Fruit fly (Drosophila melanogaster) whole organism, embryonic: Measurements from ENCODE around the gene CG4982.

Experiments
- B-H1 ChIP-seq: fragments of 200-800 bp; sonication (Bioruptor generic); IDR thresholded peaks from 3 replicates; pipeline ENCODE4 v1.3.6; 2022; ENCODE audit warnings: missing biosample characterization, missing genetic modification characterization
- Bgb ChIP-seq: fragments of 200-800 bp; sonication (Bioruptor generic); IDR thresholded peaks from 2 replicates; pipeline ENCODE4 v1.3.6; 2022; ENCODE audit warnings: missing biosample characterization, missing genetic modification characterization; ENCODE audit not compliant: partially characterized antibody
- Blimp-1 ChIP-seq: fragments of 200-800 bp; sonication (Bioruptor generic); optimal IDR thresholded peaks from 3 replicates; lab custom pipeline; 2018; ENCODE audit warnings: missing biosample characterization, missing genetic modification characterization, mild to moderate bottlenecking, moderate library complexity, missing genetic modification reagents
- CG11723 ChIP-seq: fragments of 200-800 bp; sonication (Bioruptor generic); optimal IDR thresholded peaks from 2 replicates; lab custom pipeline; 2017; ENCODE audit warnings: missing biosample characterization, mild to moderate bottlenecking, missing genetic modification characterization
- CG15073 ChIP-seq: fragments of 200-800 bp; sonication (Bioruptor generic); optimal IDR thresholded peaks from 2 replicates; lab custom pipeline; 2016; ENCODE audit warnings: missing biosample characterization, missing genetic modification characterization
- CG17361 ChIP-seq: fragments of 200-800 bp; sonication (Bioruptor generic); IDR thresholded peaks from 3 replicates; pipeline ENCODE4 v1.3.6; 2022; ENCODE audit warnings: missing biosample characterization, missing genetic modification characterization
- CG3726 ChIP-seq: fragments of 200-800 bp; sonication (Bioruptor generic); IDR thresholded peaks from 3 replicates; pipeline ENCODE4, ENCODE4 v1.3.6; 2022; ENCODE audit warnings: missing biosample characterization, missing genetic modification characterization
- CG4404 ChIP-seq: fragments of 200-800 bp; sonication (Bioruptor generic); IDR thresholded peaks from 2 replicates; pipeline ENCODE4 v1.3.6; 2022; ENCODE audit warnings: missing biosample characterization, missing genetic modification characterization
- CG7745 ChIP-seq: fragments of 200-800 bp; sonication (Bioruptor generic); optimal IDR thresholded peaks from 2 replicates; lab custom pipeline; 2018; ENCODE audit warnings: missing biosample characterization, mild to moderate bottlenecking, missing genetic modification characterization, moderate library complexity
- CG7839 ChIP-seq: fragments of 200-800 bp; sonication (Bioruptor generic); optimal IDR thresholded peaks from 3 replicates; lab custom pipeline; 2018; ENCODE audit warnings: missing biosample characterization, mild to moderate bottlenecking, missing genetic modification characterization, moderate library complexity
- Chrac-16 ChIP-seq: fragments of 200-800 bp; sonication (Bioruptor generic); optimal IDR thresholded peaks from 3 replicates; lab custom pipeline; 2016; ENCODE audit warnings: missing biosample characterization, missing genetic modification characterization
- Dbx ChIP-seq: fragments of 200-800 bp; sonication (Bioruptor generic); IDR thresholded peaks from 3 replicates; pipeline ENCODE4 v1.3.6; 2022; ENCODE audit warnings: missing biosample characterization, missing genetic modification characterization
- Deaf1 ChIP-seq: fragments of 200-800 bp; optimal IDR thresholded peaks from 3 replicates; lab custom pipeline; 2019; ENCODE audit warnings: missing biosample characterization, mild to moderate bottlenecking, missing genetic modification characterization, moderate library complexity
- Eip74EF ChIP-seq, 2 experiments: fragments of 200-800 bp in 1 of 2; fragments of >200 bp in 1 of 2; sonication (Bioruptor generic) in 1 of 2; optimal IDR thresholded peaks; 2 replicates each; lab custom pipeline; 2017 to 2019; ENCODE audit warnings: missing biosample characterization in 2 of 2, missing genetic modification characterization in 2 of 2, mild to moderate bottlenecking in 1 of 2, moderate library complexity in 1 of 2
- Ets65A ChIP-seq: fragments of 200-800 bp; sonication (Bioruptor generic); peaks from one replicate; lab custom pipeline; 2016; ENCODE audit warnings: missing biosample characterization, missing genetic modification characterization
- Fer2 ChIP-seq: fragments of 200-800 bp; sonication (Bioruptor generic); optimal IDR thresholded peaks from 2 replicates; lab custom pipeline; 2018; ENCODE audit warnings: missing biosample characterization, mild to moderate bottlenecking, missing genetic modification characterization, moderate library complexity
- HLH4C ChIP-seq: fragments of 200-800 bp; sonication (Bioruptor generic); IDR thresholded peaks from 3 replicates; pipeline ENCODE4 v1.3.6; 2022; ENCODE audit warnings: missing biosample characterization, missing genetic modification characterization; ENCODE audit not compliant: partially characterized antibody
- Lhr ChIP-seq: fragments of 200-800 bp; sonication (Bioruptor generic); optimal IDR thresholded peaks from 3 replicates; lab custom pipeline; 2017; ENCODE audit warnings: mild to moderate bottlenecking, missing biosample characterization, missing genetic modification reagents, missing genetic modification characterization
- MBD-R2 ChIP-seq: fragments of 200-800 bp; sonication (Bioruptor generic); IDR thresholded peaks from 2 replicates; pipeline ENCODE4 v1.3.6; 2022; ENCODE audit warnings: missing biosample characterization, missing genetic modification characterization
- Taf1 ChIP-seq: fragments of 200-800 bp; sonication (Bioruptor generic); IDR thresholded peaks from 2 replicates; pipeline ENCODE4 v1.3.6; 2022; ENCODE audit warnings: missing biosample characterization, missing genetic modification characterization
- bowl ChIP-seq: fragments of 200-800 bp; sonication (Bioruptor generic); IDR thresholded peaks from 2 replicates; pipeline ENCODE4 v1.3.6; 2022; ENCODE audit warnings: missing biosample characterization, missing genetic modification characterization
- bsh ChIP-seq, 2 experiments: fragments of 200-800 bp; sonication (Bioruptor generic); optimal IDR thresholded peaks; 2 replicates each; lab custom pipeline; 2017 to 2018; ENCODE audit warnings: mild to moderate bottlenecking in 2 of 2, missing biosample characterization in 2 of 2, missing genetic modification characterization in 2 of 2, moderate library complexity in 1 of 2
- dimm ChIP-seq: fragments of 200-800 bp; sonication (Bioruptor generic); IDR thresholded peaks from 2 replicates; pipeline ENCODE4 v1.3.6; 2022; ENCODE audit warnings: missing biosample characterization, missing genetic modification characterization
- dmrt99B ChIP-seq: fragments of 200-800 bp; sonication (Bioruptor generic); optimal IDR thresholded peaks from 2 replicates; lab custom pipeline; 2018; ENCODE audit warnings: missing biosample characterization, mild to moderate bottlenecking, missing genetic modification characterization, moderate library complexity
- ewg ChIP-seq: fragments of 200-800 bp; sonication (Bioruptor generic); optimal IDR thresholded peaks from 3 replicates; lab custom pipeline; 2017; ENCODE audit warnings: mild to moderate bottlenecking, missing biosample characterization, missing genetic modification reagents, missing genetic modification characterization
- eyg ChIP-seq: fragments of 200-800 bp; sonication (Bioruptor generic); optimal IDR thresholded peaks from 3 replicates; lab custom pipeline; 2016; ENCODE audit warnings: missing biosample characterization, missing genetic modification characterization
- fru ChIP-seq: fragments of >200 bp; optimal IDR thresholded peaks from 2 replicates; lab custom pipeline; 2017
- lilli ChIP-seq: fragments of 200-800 bp; sonication (Bioruptor generic); optimal IDR thresholded peaks from 3 replicates; lab custom pipeline; 2016; ENCODE audit warnings: missing biosample characterization, missing genetic modification characterization
- nom ChIP-seq: fragments of 200-800 bp; sonication (Bioruptor generic); optimal IDR thresholded peaks from 2 replicates; lab custom pipeline; 2017; ENCODE audit warnings: missing biosample characterization, missing genetic modification characterization, mild to moderate bottlenecking, moderate library complexity, missing genetic modification reagents
- oc ChIP-seq: fragments of 200-800 bp; sonication (Bioruptor generic); optimal IDR thresholded peaks from 2 replicates; lab custom pipeline; 2018; ENCODE audit warnings: missing biosample characterization, mild to moderate bottlenecking, missing genetic modification characterization, moderate library complexity
- odd ChIP-seq: fragments of 200-800 bp; sonication (Bioruptor generic); optimal IDR thresholded peaks from 2 replicates; lab custom pipeline; 2017; ENCODE audit warnings: missing biosample characterization, mild to moderate bottlenecking, missing genetic modification characterization
- pzg ChIP-seq: fragments of 200-800 bp; sonication (Bioruptor generic); optimal IDR thresholded peaks from 3 replicates; lab custom pipeline; 2018; ENCODE audit warnings: missing biosample characterization, mild to moderate bottlenecking, missing genetic modification characterization, moderate library complexity
- scrt ChIP-seq: fragments of 200-800 bp; sonication (Bioruptor generic); optimal IDR thresholded peaks from 2 replicates; lab custom pipeline; 2018; ENCODE audit warnings: missing biosample characterization, mild to moderate bottlenecking, missing genetic modification characterization, moderate library complexity
- slbo ChIP-seq: fragments of 200-800 bp; sonication (Bioruptor generic); IDR thresholded peaks from 2 replicates; pipeline ENCODE4 v1.3.6; 2022; ENCODE audit warnings: missing biosample characterization, missing genetic modification characterization
- toy ChIP-seq: fragments of 200-800 bp; sonication (Bioruptor generic); IDR thresholded peaks from 2 replicates; pipeline ENCODE4 v1.3.6; 2022; ENCODE audit warnings: missing biosample characterization, missing genetic modification characterization
- wdn ChIP-seq: fragments of 200-800 bp; sonication (Bioruptor generic); IDR thresholded peaks from 2 replicates; pipeline ENCODE4 v1.3.6; 2022; ENCODE audit warnings: missing biosample characterization, missing genetic modification characterization

Gene CG4982

dm6 chr3L:16257118-16257627, 44.1 kb upstream of the CG4982 start, which contains the start of gene CG13054:
CG13054 (minus strand) TSS chr3L:16257191.
- TF ChIP-seq Taf1 (GFP tag; lab: Robert Waterston, UW) (no peak), HLH4C (GFP tag; lab: Robert Waterston, UW) (0 out of 3 replicates have a peak, but pooled peaks have one; percentile 10), wdn (GFP tag; lab: Robert Waterston, UW) (no peak), Eip74EF (GFP tag; optimal IDR thresholded peaks at IDR 0.05; lab: Kevin White, UChicago) (no peak), CG11723 (no peak), oc (tag; lab: Kevin White, UChicago) (no peak), dimm (GFP tag; lab: Robert Waterston, UW) (no peak), Bgb (GFP tag; lab: Robert Waterston, UW) (0 out of 2 replicates have a peak, but pooled peaks have one; percentile 19), B-H1 (GFP tag; lab: Robert Waterston, UW) (no peak), lilli (GFP tag; lab: Kevin White, UChicago) (no peak), CG7745 (tag; lab: Kevin White, UChicago) (no peak), Ets65A (peak; percentile 30), CG4404 (no peak), scrt (peak; percentile 92), Deaf1 (tag; lab: Kevin White, UChicago) (peak; percentile 97), Dbx (GFP tag; lab: Robert Waterston, UW) (0 out of 3 replicates have a peak, but pooled peaks have one; percentile 25)

DNA sequence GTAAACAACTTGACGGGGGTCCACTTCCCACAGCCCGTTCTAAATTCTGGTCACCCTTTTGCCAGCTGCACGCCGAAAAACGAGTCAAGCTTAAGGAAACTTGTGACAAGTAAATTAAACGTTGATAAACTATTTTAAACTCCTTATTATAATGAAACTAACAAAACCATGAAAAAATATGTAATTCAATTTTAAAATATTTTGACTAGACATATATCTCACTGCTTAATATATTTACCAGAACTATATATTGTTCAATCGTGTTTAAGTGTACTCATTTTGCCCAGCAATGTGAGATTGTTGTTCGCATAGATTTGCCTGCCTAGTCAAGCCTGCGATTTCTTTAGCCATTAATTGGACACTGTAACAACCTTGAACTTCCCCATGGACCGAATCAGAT, 41.7 kb upstream of the CG4982 start, which contains the start of gene CG13053:
Gene CG13053, minus strand, starts transcription at position 171 of the 400 bp plus-strand sequence.
- no peak for TF ChIP-seq eyg (GFP tag; lab: Kevin White, UChicago)
- TF ChIP-seq CG17361 (GFP tag; lab: Robert Waterston, UW): no peak
- TF ChIP-seq toy (GFP tag; lab: Robert Waterston, UW): no peak
- no peak for TF ChIP-seq Fer2
- TF ChIP-seq Lhr (GFP tag; lab: Kevin White, UChicago): no peak
- TF ChIP-seq ewg (GFP tag; lab: Kevin White, UChicago): no peak
- no peak for TF ChIP-seq Chrac-16
- TF ChIP-seq CG3726 (GFP tag; lab: Robert Waterston, UW): no peak
- peak in 1 of 2 experiments; percentile 55 for TF ChIP-seq bsh (GFP tag; optimal IDR thresholded peaks at IDR 0.05; lab: Kevin White, UChicago)
- no peak for TF ChIP-seq wdn (GFP tag; lab: Robert Waterston, UW)
- TF ChIP-seq CG15073 (GFP tag; lab: Kevin White, UChicago): no peak
- TF ChIP-seq dmrt99B (tag; lab: Kevin White, UChicago): no peak
- no peak for TF ChIP-seq Bgb (GFP tag; lab: Robert Waterston, UW)
- no peak for TF ChIP-seq odd (GFP tag; lab: Kevin White, UChicago)
- no peak for TF ChIP-seq CG7839 (tag; lab: Kevin White, UChicago)
- peak; percentile 37 for TF ChIP-seq nom (GFP tag; lab: Kevin White, UChicago)

DNA sequence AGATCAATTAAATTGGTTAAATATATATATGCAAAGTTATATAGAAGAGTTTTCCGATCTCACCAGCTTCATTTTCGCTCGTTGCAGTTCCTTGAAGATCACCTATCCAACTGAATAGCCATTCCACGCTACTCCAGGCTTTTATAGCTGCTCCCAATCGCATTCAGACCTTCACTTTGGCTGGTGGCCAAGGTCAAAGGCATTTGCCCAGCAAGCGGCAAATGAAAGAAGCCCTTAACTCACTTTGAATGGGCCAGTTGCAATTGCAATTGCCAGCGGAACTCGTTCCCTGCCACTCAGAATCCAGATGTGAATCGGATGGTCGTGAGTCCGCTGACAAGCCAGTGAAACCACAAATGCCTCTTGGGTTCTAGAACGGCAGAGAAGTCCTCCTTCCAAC, 39.7 kb upstream of the CG4982 start, which contains the start of gene CG34247:
Gene CG34247, minus strand, starts transcription at position 101 of the 400 bp plus-strand sequence.
- TF ChIP-seq MBD-R2 (GFP tag; lab: Robert Waterston, UW): no peak
- TF ChIP-seq pzg: no peak
- TF ChIP-seq slbo (GFP tag; lab: Robert Waterston, UW): no peak
- TF ChIP-seq fru (lab: Kevin White, UChicago): no peak
- no peak for TF ChIP-seq bowl (GFP tag; lab: Robert Waterston, UW)
- no peak for TF ChIP-seq Blimp-1 (GFP tag; lab: Kevin White, UChicago)
